Worm (Caenorhabditis elegans) whole organism, young adult: Measurements from ENCODE around the gene E02C12.11.

Experiments used
- B0336.3 ChIP-seq: fragments of 200-800 bp; sonication (Bioruptor generic); IDR thresholded peaks from 2 replicates; pipeline ENCODE4 v1.3.6; 2022; ENCODE audit warnings: missing genetic modification characterization, missing compliant biosample characterization
- F49E8.2 ChIP-seq: sonication (generic microtip); optimal IDR thresholded peaks from 3 replicates; lab custom pipeline; 2017; ENCODE audit warnings: missing genetic modification characterization, mild to moderate bottlenecking, missing compliant biosample characterization, antibody characterized with exemption, moderate library complexity; ENCODE audit not compliant: insufficient read depth
- F57C9.4 ChIP-seq: sonication (generic microtip); optimal IDR thresholded peaks from 2 replicates; lab custom pipeline; 2017; ENCODE audit warnings: mild to moderate bottlenecking, missing genetic modification characterization, missing compliant biosample characterization
- K11D2.4 ChIP-seq: fragments of 200-800 bp; sonication (Bioruptor generic); IDR thresholded peaks from 2 replicates; pipeline ENCODE4 v1.3.6; 2022; ENCODE audit warnings: missing genetic modification reagents, missing genetic modification characterization, missing compliant biosample characterization
- K12H6.12 ChIP-seq: fragments of 200-800 bp; sonication (Bioruptor generic); optimal IDR thresholded peaks from 2 replicates; lab custom pipeline; 2018; ENCODE audit warnings: mild to moderate bottlenecking, missing genetic modification characterization, missing compliant biosample characterization
- ZK185.1 ChIP-seq: sonication (generic microtip); optimal IDR thresholded peaks from 2 replicates; lab custom pipeline; 2016; ENCODE audit warnings: mild to moderate bottlenecking, missing genetic modification characterization, missing compliant biosample characterization; ENCODE audit not compliant: poor library complexity, severe bottlenecking
- aptf-3 ChIP-seq: fragments of 200-800 bp; sonication (Bioruptor generic); IDR thresholded peaks from 2 replicates; pipeline ENCODE4 v1.3.6; 2022; ENCODE audit warnings: missing genetic modification characterization, missing compliant biosample characterization
- athp-1 ChIP-seq: sonication (generic microtip); optimal IDR thresholded peaks from 2 replicates; lab custom pipeline; 2017; ENCODE audit warnings: mild to moderate bottlenecking, missing genetic modification characterization, missing compliant biosample characterization
- attf-5 ChIP-seq: fragments of 200-800 bp; sonication (Bioruptor generic); optimal IDR thresholded peaks from 2 replicates; lab custom pipeline; 2018; ENCODE audit warnings: mild to moderate bottlenecking, missing genetic modification characterization, missing compliant biosample characterization
- dox-1 ChIP-seq: fragments of 200-800 bp; sonication (Bioruptor generic); IDR thresholded peaks from 2 replicates; pipeline ENCODE4 v1.3.6; 2022; ENCODE audit warnings: missing genetic modification reagents, missing genetic modification characterization, missing compliant biosample characterization
- dpff-1 ChIP-seq: sonication (generic microtip); optimal IDR thresholded peaks from 2 replicates; lab custom pipeline; 2017; ENCODE audit warnings: mild to moderate bottlenecking, missing genetic modification characterization, missing compliant biosample characterization
- efl-1 ChIP-seq: fragments of 150-350 bp; optimal IDR thresholded peaks from 2 replicates; lab custom pipeline; 2014; ENCODE audit warnings: missing biosample characterization, missing genetic modification reagents, missing genetic modification characterization
- egl-18 ChIP-seq: fragments of 200-800 bp; sonication (Bioruptor generic); IDR thresholded peaks from 2 replicates; pipeline ENCODE4 v1.3.6; 2022; ENCODE audit warnings: missing genetic modification reagents, missing genetic modification characterization, missing compliant biosample characterization
- ekl-4 ChIP-seq: fragments of 200-800 bp; sonication (Bioruptor generic); IDR thresholded peaks from 2 replicates; pipeline ENCODE4 v1.3.6; 2022; ENCODE audit warnings: missing genetic modification reagents, missing genetic modification characterization, missing compliant biosample characterization
- ets-4 ChIP-seq: fragments of 200-800 bp; sonication (Bioruptor generic); optimal IDR thresholded peaks from 2 replicates; lab custom pipeline; 2018; ENCODE audit warnings: mild to moderate bottlenecking, missing genetic modification characterization, missing compliant biosample characterization
- him-1 ChIP-seq: sonication (generic microtip); optimal IDR thresholded peaks from 2 replicates; lab custom pipeline; 2016; ENCODE audit warnings: missing genotype, missing genetic modification reagents, missing genetic modification characterization, missing compliant biosample characterization
- hlh-12 ChIP-seq: sonication (generic microtip); optimal IDR thresholded peaks from 2 replicates; lab custom pipeline; 2016; ENCODE audit warnings: missing genetic modification characterization, missing compliant biosample characterization
- hmg-1.2 ChIP-seq: fragments of 200-800 bp; sonication (Bioruptor generic); IDR thresholded peaks from 2 replicates; pipeline ENCODE4 v1.3.6; 2022; ENCODE audit warnings: missing genetic modification reagents, missing genetic modification characterization, missing compliant biosample characterization
- hsf-1 ChIP-seq: fragments of 200-800 bp; sonication (Bioruptor generic); IDR thresholded peaks from 2 replicates; pipeline ENCODE4 v1.3.6; 2022; ENCODE audit warnings: missing genetic modification reagents, missing genetic modification characterization, missing compliant biosample characterization
- let-526 ChIP-seq: fragments of 200-800 bp; sonication (Bioruptor generic); IDR thresholded peaks from 2 replicates; pipeline ENCODE4 v1.3.6; 2022; ENCODE audit warnings: missing genetic modification reagents, missing genetic modification characterization, missing compliant biosample characterization
- lin-35 ChIP-seq, 3 experiments: fragments of 150-350 bp in 2 of 3; sonication (generic microtip) in 1 of 3; optimal IDR thresholded peaks; 2 replicates each; lab custom pipeline; 2014 to 2018; ENCODE audit warnings: missing biosample characterization in 3 of 3, missing genetic modification characterization in 3 of 3, missing genetic modification reagents in 3 of 3
- lin-40 ChIP-seq: sonication (generic microtip); optimal IDR thresholded peaks from 2 replicates; lab custom pipeline; 2016; ENCODE audit warnings: missing genetic modification characterization, mild to moderate bottlenecking, missing compliant biosample characterization, missing genotype, missing genetic modification reagents
- lsl-1 ChIP-seq: fragments of 200-800 bp; sonication (Bioruptor generic); optimal IDR thresholded peaks from 2 replicates; lab custom pipeline; 2018; ENCODE audit warnings: mild to moderate bottlenecking, missing genetic modification characterization, moderate library complexity, missing compliant biosample characterization
- madf-8 ChIP-seq: fragments of 200-800 bp; sonication (Bioruptor generic); conservative IDR thresholded peaks from 2 replicates; pipeline ENCODE4 v1.3.6; 2022; ENCODE audit warnings: missing genetic modification reagents, missing genetic modification characterization, missing compliant biosample characterization
- mes-4 ChIP-seq: sonication (generic microtip); optimal IDR thresholded peaks from 2 replicates; lab custom pipeline; 2016; ENCODE audit warnings: missing genotype, missing genetic modification characterization, missing compliant biosample characterization
- mxl-1 ChIP-seq: sonication (generic microtip); optimal IDR thresholded peaks from 2 replicates; lab custom pipeline; 2016; ENCODE audit warnings: missing genetic modification characterization, missing compliant biosample characterization
- nfya-1 ChIP-seq: sonication (generic microtip); optimal IDR thresholded peaks from 2 replicates; lab custom pipeline; 2017; ENCODE audit warnings: antibody characterized with exemption, missing compliant biosample characterization, missing genetic modification characterization, borderline replicate concordance; ENCODE audit not compliant: insufficient read depth
- nhr-179 ChIP-seq: sonication (generic microtip); optimal IDR thresholded peaks from 2 replicates; lab custom pipeline; 2016; ENCODE audit warnings: mild to moderate bottlenecking, missing genetic modification characterization, missing compliant biosample characterization
- pbrm-1 ChIP-seq: fragments of 200-800 bp; sonication (Bioruptor generic); IDR thresholded peaks from 2 replicates; pipeline ENCODE4 v1.3.6; 2022; ENCODE audit warnings: missing genetic modification reagents, missing genetic modification characterization, missing compliant biosample characterization
- rcor-1 ChIP-seq: fragments of 200-800 bp; sonication (Bioruptor generic); IDR thresholded peaks from 2 replicates; pipeline ENCODE4 v1.3.6; 2022; ENCODE audit warnings: missing genetic modification reagents, missing genetic modification characterization, missing compliant biosample characterization
- rec-8 ChIP-seq, 2 experiments: sonication (generic microtip); optimal IDR thresholded peaks; 2 replicates each; lab custom pipeline; 2016; ENCODE audit warnings: mild to moderate bottlenecking in 2 of 2, missing genetic modification characterization in 2 of 2, missing genetic modification reagents in 2 of 2, missing genotype in 2 of 2, missing biosample characterization in 1 of 2, missing compliant biosample characterization in 1 of 2, moderate library complexity in 1 of 2
- unc-130 ChIP-seq: sonication (generic microtip); optimal IDR thresholded peaks from 2 replicates; lab custom pipeline; 2016; ENCODE audit warnings: missing genetic modification reagents, missing genetic modification characterization, missing compliant biosample characterization
- ztf-22 ChIP-seq: fragments of 200-800 bp; sonication (Bioruptor generic); optimal IDR thresholded peaks from 2 replicates; lab custom pipeline; 2018; ENCODE audit warnings: mild to moderate bottlenecking, missing genetic modification characterization, moderate library complexity, missing compliant biosample characterization
- ztf-28 ChIP-seq: fragments of 200-800 bp; sonication (Bioruptor generic); IDR thresholded peaks from 2 replicates; pipeline ENCODE4 v1.3.6; 2022; ENCODE audit warnings: missing genetic modification reagents, missing genetic modification characterization, missing compliant biosample characterization
- ztf-3 ChIP-seq: fragments of 200-800 bp; sonication (Bioruptor generic); optimal IDR thresholded peaks from 2 replicates; lab custom pipeline; 2018; ENCODE audit warnings: mild to moderate bottlenecking, missing genetic modification characterization, missing compliant biosample characterization

The E02C12.11 gene

ce11 chrV:9422745-9423144 is 43.0 kb upstream of the E02C12.11 start:
- TF ChIP-seq hmg-1.2 (GFP tag; lab: Robert Waterston, UW) (peak; percentile 55; the same call in 1 of the 2 replicates), dox-1 (GFP tag; lab: Robert Waterston, UW) (no peak; the same call in 1 of the 2 replicates)

- TF ChIP-seq pbrm-1 (GFP tag; lab: Robert Waterston, UW): no peak
- no peak for TF ChIP-seq mes-4 (tag; lab: Kevin White, UChicago)
- no peak for TF ChIP-seq efl-1
- TF ChIP-seq him-1 (tag; lab: Kevin White, UChicago): no peak
- TF ChIP-seq madf-8 (GFP tag; lab: Robert Waterston, UW): no peak
- TF ChIP-seq lsl-1: no peak
- TF ChIP-seq B0336.3 (GFP tag; lab: Robert Waterston, UW): no peak
- no peak for TF ChIP-seq lin-40 (tag; lab: Kevin White, UChicago)
- TF ChIP-seq ZK185.1 (tag; lab: Kevin White, UChicago): no peak
- TF ChIP-seq hsf-1 (GFP tag; lab: Robert Waterston, UW): no peak
- TF ChIP-seq ekl-4 (GFP tag; lab: Robert Waterston, UW): no peak
- no peak for TF ChIP-seq ets-4
- TF ChIP-seq K12H6.12 (tag; lab: Kevin White, UChicago): no peak
- TF ChIP-seq nhr-179 (tag; lab: Kevin White, UChicago): no peak
- TF ChIP-seq dpff-1: no peak
- no peak for TF ChIP-seq hlh-12
- TF ChIP-seq egl-18 (GFP tag; lab: Robert Waterston, UW): no peak
- TF ChIP-seq F57C9.4 (tag; lab: Kevin White, UChicago): no peak
These were observed 36.9 kb upstream of the E02C12.11 start, which contains the start of gene F36D4.1 for ce11 chrV:9416624-9417023. Gene F36D4.1 (plus strand): TSS chrV:9416924.

DNA sequence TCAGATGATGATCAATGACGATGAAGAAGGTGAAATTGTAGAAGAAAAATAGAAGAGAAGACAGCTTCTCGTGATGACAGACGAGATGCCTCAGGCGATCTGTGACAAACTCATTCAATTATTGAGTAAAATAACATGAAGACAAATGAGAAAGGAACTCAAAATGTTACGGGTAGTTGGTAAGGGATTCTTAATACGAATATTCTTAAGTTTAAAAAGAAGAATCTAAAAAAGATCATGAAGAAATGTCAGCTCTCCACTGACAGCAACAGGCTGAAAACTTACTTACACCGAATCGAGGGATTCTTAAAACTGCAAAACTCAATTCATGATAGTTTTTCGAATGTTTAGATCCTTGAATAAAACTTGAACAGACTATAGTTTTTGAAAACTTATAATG is 34.8 kb upstream of the E02C12.11 start, which contains the start of gene F36D4.4:
Gene F36D4.4, minus strand, starts transcription at position 101 of the 400 bp plus-strand sequence.
- TF ChIP-seq let-526 (GFP tag; lab: Robert Waterston, UW) (no peak), lin-35 (GFP tag; optimal IDR thresholded peaks at IDR 0.05; lab: Kevin White, UChicago) (no peak), him-1 (tag; lab: Kevin White, UChicago) (no peak), efl-1 (no peak), mxl-1 (tag; lab: Kevin White, UChicago) (no peak), lin-40 (tag; lab: Kevin White, UChicago) (no peak), attf-5 (no peak), rec-8 (tag; optimal IDR thresholded peaks at IDR 0.05; lab: Kevin White, UChicago) (no peak), athp-1 (tag; lab: Kevin White, UChicago) (no peak), ztf-22 (GFP tag; lab: Kevin White, UChicago) (no peak), nfya-1 (tag; lab: Kevin White, UChicago) (no peak), ztf-3 (GFP tag; lab: Kevin White, UChicago) (no peak), ztf-28 (no peak), aptf-3 (GFP tag; lab: Robert Waterston, UW) (no peak), F49E8.2 (tag; lab: Kevin White, UChicago) (no peak), rcor-1 (GFP tag; lab: Robert Waterston, UW) (no peak), unc-130 (GFP tag; lab: Kevin White, UChicago) (no peak), K11D2.4 (no peak)
- TF ChIP-seq, all 124 proteins: peak for 0
